Fruit fly (Drosophila melanogaster): ENCODE measurements around the gene CG7101.
A peak's percentile ranks its signal among the peaks of the same experiment; 100 is the strongest.

The CG7101 gene

dm6 chrX:18813049-18813448, 17.3 kb upstream of the CG7101 start, which contains the start of gene CG42450:
Gene CG42450, plus strand, starts transcription at chrX:18813297.
- TF ChIP-seq Dll (optimal IDR thresholded peaks at IDR 0.05) (no peak), EcR (GFP tag; optimal IDR thresholded peaks at IDR 0.05) (no peak), usp (GFP tag; optimal IDR thresholded peaks at IDR 0.05) (no peak), psq (optimal IDR thresholded peaks at IDR 0.05) (no peak), CG8478 (optimal IDR thresholded peaks at IDR 0.05) (no peak), pan (optimal IDR thresholded peaks at IDR 0.05) (no peak)

dm6 chrX:18814373-18814772, 16.0 kb upstream of the CG7101 start:
- TF ChIP-seq CG8478 (optimal IDR thresholded peaks at IDR 0.05), result no peak
- no peak for TF ChIP-seq psq (optimal IDR thresholded peaks at IDR 0.05)
- TF ChIP-seq EcR (GFP tag; optimal IDR thresholded peaks at IDR 0.05), result no peak
- no peak for TF ChIP-seq usp (GFP tag; optimal IDR thresholded peaks at IDR 0.05)
- TF ChIP-seq Dll (optimal IDR thresholded peaks at IDR 0.05), result no peak

dm6 chrX:18814944-18815343, 15.4 kb upstream of the CG7101 start:
- TF ChIP-seq EcR (GFP tag; optimal IDR thresholded peaks at IDR 0.05) (no peak), pan (optimal IDR thresholded peaks at IDR 0.05) (no peak), Dll (optimal IDR thresholded peaks at IDR 0.05) (no peak), psq (optimal IDR thresholded peaks at IDR 0.05) (no peak), CG8478 (optimal IDR thresholded peaks at IDR 0.05) (no peak), usp (GFP tag; optimal IDR thresholded peaks at IDR 0.05) (no peak)

- TF ChIP-seq CG8478 (optimal IDR thresholded peaks at IDR 0.05) (no peak), pan (optimal IDR thresholded peaks at IDR 0.05) (peak; percentile 52), psq (optimal IDR thresholded peaks at IDR 0.05) (no peak), Dll (optimal IDR thresholded peaks at IDR 0.05) (peak; percentile 93), usp (GFP tag; optimal IDR thresholded peaks at IDR 0.05) (no peak)
Observed at dm6 chrX:18832371-18832852, 2.0 kb downstream of the CG7101 start, which contains the start of gene Pvf1. Gene Pvf1, plus strand, starts transcription at chrX:18832682.

dm6 chrX:18834399-18834798, 4.0 kb downstream of the CG7101 start:
- no peak for TF ChIP-seq usp (GFP tag; optimal IDR thresholded peaks at IDR 0.05)
- no peak for TF ChIP-seq CG8478 (optimal IDR thresholded peaks at IDR 0.05)
- peak; percentile 83 for TF ChIP-seq pan (optimal IDR thresholded peaks at IDR 0.05)

dm6 chrX:18835003-18835402, 4.6 kb downstream of the CG7101 start:
- TF ChIP-seq usp (GFP tag; optimal IDR thresholded peaks at IDR 0.05) (no peak), psq (optimal IDR thresholded peaks at IDR 0.05) (no peak), pan (optimal IDR thresholded peaks at IDR 0.05) (no peak), CG8478 (optimal IDR thresholded peaks at IDR 0.05) (no peak), Dll (optimal IDR thresholded peaks at IDR 0.05) (no peak), EcR (GFP tag; optimal IDR thresholded peaks at IDR 0.05) (no peak)

- TF ChIP-seq psq (optimal IDR thresholded peaks at IDR 0.05) (no peak), CG8478 (optimal IDR thresholded peaks at IDR 0.05) (no peak), EcR (GFP tag; optimal IDR thresholded peaks at IDR 0.05) (no peak), usp (GFP tag; optimal IDR thresholded peaks at IDR 0.05) (no peak), Dll (optimal IDR thresholded peaks at IDR 0.05) (no peak), pan (optimal IDR thresholded peaks at IDR 0.05) (no peak)
Observed at dm6 chrX:18835500-18835899, 5.1 kb downstream of the CG7101 start.

dm6 chrX:18836315-18836714, 5.9 kb downstream of the CG7101 start:
- TF ChIP-seq Dll (optimal IDR thresholded peaks at IDR 0.05) (no peak), psq (optimal IDR thresholded peaks at IDR 0.05) (no peak), EcR (GFP tag; optimal IDR thresholded peaks at IDR 0.05) (no peak), usp (GFP tag; optimal IDR thresholded peaks at IDR 0.05) (no peak), CG8478 (optimal IDR thresholded peaks at IDR 0.05) (no peak), pan (optimal IDR thresholded peaks at IDR 0.05) (no peak)

dm6 chrX:18837046-18837445, 6.7 kb downstream of the CG7101 start:
- TF ChIP-seq Dll (optimal IDR thresholded peaks at IDR 0.05), result no peak
- no peak for TF ChIP-seq usp (GFP tag; optimal IDR thresholded peaks at IDR 0.05)

dm6 chrX:18838470-18838869, 8.1 kb downstream of the CG7101 start:
- TF ChIP-seq Dll (optimal IDR thresholded peaks at IDR 0.05) (no peak), usp (GFP tag; optimal IDR thresholded peaks at IDR 0.05) (no peak), EcR (GFP tag; optimal IDR thresholded peaks at IDR 0.05) (no peak), pan (optimal IDR thresholded peaks at IDR 0.05) (no peak), psq (optimal IDR thresholded peaks at IDR 0.05) (no peak), CG8478 (optimal IDR thresholded peaks at IDR 0.05) (no peak)

dm6 chrX:18838929-18839576, 8.7 kb downstream of the CG7101 start:
- TF ChIP-seq EcR (GFP tag; optimal IDR thresholded peaks at IDR 0.05) (no peak), Dll (optimal IDR thresholded peaks at IDR 0.05) (no peak), usp (GFP tag; optimal IDR thresholded peaks at IDR 0.05) (no peak), CG8478 (optimal IDR thresholded peaks at IDR 0.05) (no peak), psq (optimal IDR thresholded peaks at IDR 0.05) (no peak), pan (optimal IDR thresholded peaks at IDR 0.05) (no peak)

dm6 chrX:18843229-18844033, 13.0 kb downstream of the CG7101 start, which contains the start of gene htk:
Gene htk, plus strand, starts transcription at chrX:18843663.
- TF ChIP-seq usp (GFP tag; optimal IDR thresholded peaks at IDR 0.05) (no peak), psq (optimal IDR thresholded peaks at IDR 0.05) (no peak), EcR (GFP tag; optimal IDR thresholded peaks at IDR 0.05) (no peak), Dll (optimal IDR thresholded peaks at IDR 0.05) (no peak), CG8478 (optimal IDR thresholded peaks at IDR 0.05) (no peak), pan (optimal IDR thresholded peaks at IDR 0.05) (no peak)

Measured in whole organism.